Worm (Caenorhabditis elegans) whole organism, late embryonic: ENCODE data around the gene C45B2.3.
A peak's percentile ranks its signal among the peaks of the same experiment; 100 is the strongest.

Experiments
- C08G9.2 ChIP-seq: sonication (generic microtip); optimal IDR thresholded peaks from 2 replicates; lab custom pipeline; 2016; ENCODE audit warnings: mild to moderate bottlenecking, missing genetic modification characterization, moderate library complexity, missing compliant biosample characterization
- K09A11.1 ChIP-seq: sonication (generic microtip); optimal IDR thresholded peaks from 2 replicates; lab custom pipeline; 2017; ENCODE audit warnings: antibody characterized with exemption, mild to moderate bottlenecking, missing genetic modification characterization, missing compliant biosample characterization; ENCODE audit not compliant: insufficient read depth
- Y22D7AL.16 ChIP-seq: sonication (generic microtip); optimal IDR thresholded peaks from 2 replicates; lab custom pipeline; 2016; ENCODE audit warnings: missing genetic modification characterization, missing compliant biosample characterization
- ahr-1 ChIP-seq: sonication (generic microtip); optimal IDR thresholded peaks from 2 replicates; lab custom pipeline; 2016; ENCODE audit warnings: missing genetic modification characterization, missing compliant biosample characterization
- ama-1 ChIP-seq: fragments of 150-350 bp; optimal IDR thresholded peaks from 2 replicates; lab custom pipeline; 2014
- ceh-18 ChIP-seq: sonication (generic microtip); optimal IDR thresholded peaks from 2 replicates; lab custom pipeline; 2016; ENCODE audit warnings: missing genetic modification characterization, missing compliant biosample characterization
- ceh-19 ChIP-seq: fragments of 200-800 bp; sonication (Bioruptor generic); optimal IDR thresholded peaks from 2 replicates; lab custom pipeline; 2018; ENCODE audit warnings: mild to moderate bottlenecking, missing genetic modification characterization, missing compliant biosample characterization
- ceh-2 ChIP-seq: sonication (generic microtip); optimal IDR thresholded peaks from 2 replicates; lab custom pipeline; 2016; ENCODE audit warnings: missing genotype, missing genetic modification characterization, missing compliant biosample characterization
- ceh-24 ChIP-seq: sonication (generic microtip); optimal IDR thresholded peaks from 2 replicates; lab custom pipeline; 2016; ENCODE audit warnings: mild to moderate bottlenecking, missing genetic modification characterization, missing compliant biosample characterization
- ceh-30 ChIP-seq: fragments of 150-350 bp; optimal IDR thresholded peaks from 2 replicates; lab custom pipeline; 2014; ENCODE audit warnings: missing biosample characterization, missing genetic modification characterization
- ceh-48 ChIP-seq: sonication (generic microtip); optimal IDR thresholded peaks from 2 replicates; lab custom pipeline; 2016; ENCODE audit warnings: missing genetic modification characterization, inconsistent platforms, missing compliant biosample characterization
- ceh-6 ChIP-seq: fragments of 200-800 bp; sonication (Bioruptor generic); optimal IDR thresholded peaks from 2 replicates; lab custom pipeline; 2018; ENCODE audit warnings: mild to moderate bottlenecking, missing genetic modification characterization, missing compliant biosample characterization
- elt-2 ChIP-seq: sonication (generic microtip); optimal IDR thresholded peaks from 2 replicates; lab custom pipeline; 2016; ENCODE audit warnings: missing genetic modification reagents, missing genetic modification characterization, missing compliant biosample characterization
- elt-4 ChIP-seq: sonication (generic microtip); optimal IDR thresholded peaks from 2 replicates; lab custom pipeline; 2016; ENCODE audit warnings: missing genetic modification characterization, missing compliant biosample characterization
- eyg-1 ChIP-seq: sonication (generic microtip); optimal IDR thresholded peaks from 2 replicates; lab custom pipeline; 2016; ENCODE audit warnings: missing genotype, missing genetic modification characterization, missing compliant biosample characterization
- fax-1 ChIP-seq: sonication (generic microtip); optimal IDR thresholded peaks from 2 replicates; lab custom pipeline; 2016; ENCODE audit warnings: missing genotype, missing genetic modification characterization, missing compliant biosample characterization
- hlh-13 ChIP-seq: fragments of 200-800 bp; sonication (Bioruptor generic); optimal IDR thresholded peaks from 2 replicates; lab custom pipeline; 2018; ENCODE audit warnings: mild to moderate bottlenecking, missing genetic modification characterization, missing compliant biosample characterization
- hlh-15 ChIP-seq: sonication (generic microtip); optimal IDR thresholded peaks from 2 replicates; lab custom pipeline; 2016; ENCODE audit warnings: missing genetic modification characterization, missing compliant biosample characterization
- hlh-30 ChIP-seq: sonication (generic microtip); optimal IDR thresholded peaks from 2 replicates; lab custom pipeline; 2017; ENCODE audit warnings: antibody characterized with exemption, missing genetic modification characterization, missing compliant biosample characterization; ENCODE audit not compliant: insufficient read depth
- hlh-8 ChIP-seq: sonication (generic microtip); optimal IDR thresholded peaks from 2 replicates; lab custom pipeline; 2016; ENCODE audit warnings: missing genotype, missing genetic modification characterization, missing compliant biosample characterization
- lin-11 ChIP-seq: fragments of 200-800 bp; sonication (Bioruptor generic); optimal IDR thresholded peaks from 2 replicates; lab custom pipeline; 2018; ENCODE audit warnings: mild to moderate bottlenecking, missing genetic modification characterization, missing compliant biosample characterization
- madf-2 ChIP-seq: sonication (generic microtip); optimal IDR thresholded peaks from 2 replicates; lab custom pipeline; 2017; ENCODE audit warnings: missing genetic modification characterization, missing compliant biosample characterization
- nfya-1 ChIP-seq: sonication (generic microtip); optimal IDR thresholded peaks from 2 replicates; lab custom pipeline; 2017; ENCODE audit warnings: missing genetic modification characterization, mild to moderate bottlenecking, missing compliant biosample characterization, antibody characterized with exemption, moderate library complexity
- nhr-232 ChIP-seq: sonication (generic microtip); optimal IDR thresholded peaks from 2 replicates; lab custom pipeline; 2016; ENCODE audit warnings: missing genetic modification characterization, missing compliant biosample characterization
- npax-4 ChIP-seq: sonication (generic microtip); optimal IDR thresholded peaks from 2 replicates; lab custom pipeline; 2016; ENCODE audit warnings: missing genetic modification characterization, missing compliant biosample characterization
- odd-2 ChIP-seq: sonication (generic microtip); optimal IDR thresholded peaks from 2 replicates; lab custom pipeline; 2017; ENCODE audit warnings: antibody characterized with exemption, mild to moderate bottlenecking, missing genetic modification characterization, missing compliant biosample characterization
- pha-4 ChIP-seq: fragments of 150-350 bp; optimal IDR thresholded peaks from 2 replicates; lab custom pipeline; 2018; ENCODE audit warnings: missing biosample characterization, missing genetic modification reagents, missing genetic modification characterization
- pqm-1 ChIP-seq: sonication (generic microtip); optimal IDR thresholded peaks from 2 replicates; lab custom pipeline; 2016; ENCODE audit warnings: missing genetic modification characterization, missing compliant biosample characterization
- rnt-1 ChIP-seq: sonication (generic microtip); optimal IDR thresholded peaks from 2 replicates; lab custom pipeline; 2016; ENCODE audit warnings: missing genetic modification characterization, missing compliant biosample characterization
- sdc-2 ChIP-seq: sonication (generic microtip); optimal IDR thresholded peaks from 2 replicates; lab custom pipeline; 2016; ENCODE audit warnings: missing genotype, missing genetic modification characterization, missing compliant biosample characterization
- sox-2 ChIP-seq: fragments of 200-800 bp; sonication (Bioruptor generic); IDR thresholded peaks from 2 replicates; pipeline ENCODE4 v1.3.6; 2022; ENCODE audit warnings: missing genetic modification reagents, missing genetic modification characterization, missing compliant biosample characterization
- syd-9 ChIP-seq: sonication (generic microtip); optimal IDR thresholded peaks from 2 replicates; lab custom pipeline; 2016; ENCODE audit warnings: mild to moderate bottlenecking, missing genetic modification characterization, moderate library complexity, missing compliant biosample characterization
- tbx-2 ChIP-seq: sonication (generic microtip); optimal IDR thresholded peaks from 2 replicates; lab custom pipeline; 2016; ENCODE audit warnings: missing genetic modification characterization, missing compliant biosample characterization
- unc-42 ChIP-seq: sonication (generic microtip); optimal IDR thresholded peaks from 2 replicates; lab custom pipeline; 2016; ENCODE audit warnings: missing genotype, missing genetic modification characterization, missing compliant biosample characterization
- unc-55 ChIP-seq: sonication (generic microtip); optimal IDR thresholded peaks from 2 replicates; lab custom pipeline; 2017; ENCODE audit warnings: missing biosample characterization, missing genetic modification reagents, missing genetic modification characterization
- ztf-16 ChIP-seq: sonication (generic microtip); optimal IDR thresholded peaks from 2 replicates; lab custom pipeline; 2017; ENCODE audit warnings: missing genetic modification characterization, missing compliant biosample characterization

The C45B2.3 gene

DNA sequence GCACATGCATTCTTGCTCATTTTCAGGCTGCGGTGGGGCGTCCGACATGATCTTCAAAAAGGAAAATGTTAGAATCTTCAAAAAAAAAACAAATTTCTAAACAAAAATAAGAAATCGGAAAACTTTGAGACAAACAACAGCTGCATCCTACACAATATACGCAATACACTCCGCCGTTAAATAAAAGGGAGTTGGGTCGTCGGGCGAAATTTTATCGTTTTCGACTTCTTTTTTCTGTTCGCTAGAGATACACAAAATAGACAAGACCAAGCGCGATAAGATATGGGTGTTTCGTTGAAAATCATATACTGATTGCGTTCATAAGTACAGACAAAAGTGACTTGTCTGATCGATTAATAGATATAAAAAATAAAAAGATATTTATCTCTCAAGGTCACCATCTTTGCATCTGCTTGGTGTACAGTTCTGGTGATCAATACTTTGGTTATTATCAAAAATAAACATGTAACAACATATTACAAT lies 26.6 kb downstream of the C45B2.3 start, which contains the start of gene kynu-1:
kynu-1 (minus strand) TSS at position 51 of the 483 bp plus-strand sequence.
- TF ChIP-seq elt-2 (tag; lab: Kevin White, UChicago) (peak; percentile 48), ceh-19 (GFP tag; lab: Kevin White, UChicago) (no peak)

DNA sequence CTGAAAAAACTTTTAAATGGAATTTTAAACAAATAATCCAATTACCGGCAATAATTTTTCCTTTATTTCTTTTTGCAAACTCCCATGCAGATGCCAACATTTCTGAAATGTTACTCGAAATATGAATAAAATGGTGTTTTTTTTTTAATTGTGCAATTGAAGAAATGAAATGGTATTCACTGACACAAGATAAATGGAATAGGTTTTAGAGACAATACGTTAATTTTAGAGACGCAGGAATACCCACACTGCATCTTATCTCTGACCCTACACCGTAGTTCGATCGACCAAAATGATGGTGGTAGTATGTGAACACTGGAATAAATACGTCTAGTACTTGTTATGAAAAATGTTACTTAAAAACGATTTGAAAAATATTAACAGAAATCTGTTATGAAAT lies 30.1 kb downstream of the C45B2.3 start, which contains the start of gene prx-3:
prx-3 (minus strand) TSS at position 101 of the 400 bp plus-strand sequence.
- TF ChIP-seq C08G9.2 (tag; lab: Kevin White, UChicago) (no peak), unc-42 (tag; lab: Kevin White, UChicago) (no peak), elt-2 (tag; lab: Kevin White, UChicago) (peak; percentile 4)

DNA sequence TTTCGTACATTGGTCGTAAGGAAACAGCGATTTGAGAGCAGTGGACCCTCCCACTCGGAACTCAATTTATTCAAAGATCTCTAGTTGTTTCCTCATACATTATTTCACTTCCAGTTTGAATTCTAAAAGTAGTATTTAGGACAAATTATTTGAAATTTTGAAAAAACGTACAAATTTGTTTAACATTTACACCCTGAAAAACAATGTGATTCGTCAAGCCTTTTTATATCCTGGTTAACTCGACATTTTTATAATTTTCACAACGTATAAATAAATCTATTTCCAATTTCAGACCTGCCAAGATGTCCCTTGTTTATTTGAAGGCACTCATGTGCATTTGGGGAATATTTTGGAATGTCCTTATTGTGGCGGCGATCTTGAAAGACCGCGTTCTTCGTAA lies 32.7 kb downstream of the C45B2.3 start, which contains the start of gene C15H9.3:
C15H9.3 (plus strand) TSS at position 301 of the 400 bp plus-strand sequence.
- TF ChIP-seq ceh-30 (no peak), nhr-232 (no peak), lin-11 (no peak), nfya-1 (tag; lab: Kevin White, UChicago) (no peak), ceh-24 (tag; lab: Kevin White, UChicago) (no peak), madf-2 (tag; lab: Kevin White, UChicago) (no peak)

DNA sequence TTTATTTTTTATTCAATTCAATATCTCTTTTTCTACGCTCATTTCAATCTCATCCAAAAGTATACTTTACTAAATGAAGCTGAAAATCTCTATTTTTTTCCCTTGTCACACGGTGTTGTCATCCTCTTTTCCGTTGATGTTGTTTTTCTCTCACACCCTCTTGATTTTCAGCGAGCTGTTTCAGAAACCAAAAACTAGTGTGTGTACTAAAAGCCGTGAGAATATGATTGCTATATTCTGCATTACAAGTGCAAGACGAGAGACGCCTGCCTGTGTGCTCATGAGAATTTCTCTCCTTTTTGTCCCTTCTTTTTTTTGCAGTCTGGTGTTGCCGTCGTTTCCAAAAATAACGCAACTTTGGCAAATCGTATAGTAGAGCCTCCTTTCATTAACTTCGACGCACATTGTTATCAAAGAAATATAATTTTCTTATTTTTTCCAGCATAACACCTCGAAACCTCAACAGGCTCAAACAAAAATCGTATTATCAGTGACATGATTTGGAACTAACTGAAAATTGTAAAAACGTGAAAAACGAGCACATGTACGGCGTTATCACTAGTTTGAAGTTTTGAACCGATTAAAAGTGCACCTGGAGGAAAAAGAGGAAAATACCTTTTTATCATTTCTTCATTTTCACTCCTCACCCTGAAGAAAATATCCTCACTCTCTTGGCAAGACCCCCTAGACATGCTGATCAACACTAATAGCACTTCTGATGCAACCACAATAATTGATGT lies 35.5 kb downstream of the C45B2.3 start, which contains the start of gene C15H9.2:
C15H9.2 (plus strand) TSS at position 441 of the 740 bp plus-strand sequence.
- no peak for TF ChIP-seq fax-1 (tag; lab: Kevin White, UChicago)
- TF ChIP-seq pqm-1 (tag; lab: Kevin White, UChicago) = no peak
- no peak for TF ChIP-seq elt-4 (tag; lab: Kevin White, UChicago)
- TF ChIP-seq ama-1 (lab: Kevin White, UChicago) = no peak
- TF ChIP-seq hlh-8 (tag; lab: Kevin White, UChicago) = no peak
- no peak for TF ChIP-seq sox-2 (GFP tag; lab: Robert Waterston, UW)
- TF ChIP-seq ceh-2 (tag; lab: Kevin White, UChicago) = no peak
- no peak for TF ChIP-seq ceh-48 (tag; lab: Kevin White, UChicago)
- no peak for TF ChIP-seq madf-2 (tag; lab: Kevin White, UChicago)
- no peak for TF ChIP-seq unc-55 (GFP tag; lab: Kevin White, UChicago)
- TF ChIP-seq sdc-2 = no peak
- TF ChIP-seq hlh-30 (tag; lab: Kevin White, UChicago) = no peak
- TF ChIP-seq ceh-18 (tag; lab: Kevin White, UChicago) = no peak
- no peak for TF ChIP-seq K09A11.1 (tag; lab: Kevin White, UChicago)
- TF ChIP-seq ceh-6 = no peak

DNA sequence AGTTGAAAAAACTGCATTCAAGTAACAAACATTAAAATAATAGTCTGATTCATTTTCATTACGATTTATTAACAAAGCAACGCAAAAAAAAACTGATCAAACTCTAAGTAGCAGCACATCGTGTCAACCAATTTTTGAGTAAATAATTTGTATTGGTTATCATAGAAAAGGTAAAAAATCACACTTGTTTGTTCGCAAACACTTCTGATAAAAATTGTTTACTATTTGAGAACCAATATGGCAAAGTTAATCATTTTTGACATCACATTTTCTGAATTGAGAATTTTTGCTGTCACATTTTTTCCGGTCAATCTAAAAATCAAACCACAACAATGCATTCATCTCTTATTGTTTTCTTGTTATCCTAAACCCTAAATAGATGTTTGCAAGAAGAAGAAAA lies 38.5 kb downstream of the C45B2.3 start:
- TF ChIP-seq pqm-1 (tag; lab: Kevin White, UChicago) (no peak), fax-1 (tag; lab: Kevin White, UChicago) (no peak), ztf-16 (no peak), npax-4 (no peak), unc-55 (GFP tag; lab: Kevin White, UChicago) (no peak), sdc-2 (no peak), Y22D7AL.16 (no peak), sox-2 (GFP tag; lab: Robert Waterston, UW) (no peak), rnt-1 (tag; lab: Kevin White, UChicago) (no peak), elt-2 (tag; lab: Kevin White, UChicago) (no peak), syd-9 (no peak), eyg-1 (tag; lab: Kevin White, UChicago) (no peak), pha-4 (no peak), ahr-1 (tag; lab: Kevin White, UChicago) (no peak), hlh-30 (tag; lab: Kevin White, UChicago) (no peak), odd-2 (tag; lab: Kevin White, UChicago) (no peak), hlh-15 (no peak), tbx-2 (no peak), ceh-18 (tag; lab: Kevin White, UChicago) (no peak), hlh-13 (GFP tag; lab: Kevin White, UChicago) (no peak)
